Worm (Caenorhabditis elegans): Measurements from ENCODE around the gene let-756.

Gene let-756

DNA sequence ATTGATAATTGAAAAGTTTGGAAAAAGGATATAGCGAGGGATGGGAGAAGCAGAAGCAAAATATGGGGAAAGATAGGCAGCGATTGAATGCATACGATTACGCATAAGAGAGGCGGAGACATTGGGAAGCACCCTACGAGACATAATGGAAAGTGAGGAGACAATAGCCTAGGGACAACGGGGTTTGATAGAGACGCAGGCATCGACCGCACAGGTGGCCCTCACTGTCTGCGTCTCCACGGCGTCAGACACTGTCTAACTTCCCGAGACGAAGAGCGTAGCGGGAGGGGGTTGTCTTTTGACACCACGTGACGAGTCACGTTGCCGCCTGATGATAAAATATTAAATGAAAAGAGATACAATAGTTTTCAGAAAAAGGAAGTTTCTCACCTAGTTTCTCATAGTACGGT lies 14.1 kb downstream of the let-756 start (continued):
- peak; percentile 27 for TF ChIP-seq jun-1 (tag; optimal IDR thresholded peaks at IDR 0.05)
- no peak for TF ChIP-seq madf-5 (GFP tag; IDR thresholded peaks at IDR 0.05)
- TF ChIP-seq ztf-11 (tag; optimal IDR thresholded peaks at IDR 0.05), result no peak

ce11 chrIII:6421473-6421872 lies 14.5 kb downstream of the let-756 start:
- TF ChIP-seq lin-38 (GFP tag; IDR thresholded peaks at IDR 0.05), result no peak
- TF ChIP-seq jun-1 (tag; optimal IDR thresholded peaks at IDR 0.05), result no peak
- TF ChIP-seq nhr-42 (GFP tag; IDR thresholded peaks at IDR 0.05), result no peak
- TF ChIP-seq aha-1 (tag), result peak; percentile 63
- no peak for TF ChIP-seq Y75B8A.6 (GFP tag; IDR thresholded peaks at IDR 0.05)
- TF ChIP-seq Y105C5A.15 (GFP tag; IDR thresholded peaks at IDR 0.05), result no peak
- no peak for TF ChIP-seq mdt-29 (GFP tag; IDR thresholded peaks at IDR 0.05)
- no peak for TF ChIP-seq aly-2 (tag; optimal IDR thresholded peaks at IDR 0.05)
- no peak for TF ChIP-seq F37D6.2 (tag; optimal IDR thresholded peaks at IDR 0.05)
- TF ChIP-seq ceh-32 (tag; optimal IDR thresholded peaks at IDR 0.05; ENCODE audit: poor library complexity), result no peak
- TF ChIP-seq spr-1 (tag; optimal IDR thresholded peaks at IDR 0.05), result no peak
- TF ChIP-seq dve-1 (tag; optimal IDR thresholded peaks at IDR 0.05; ENCODE audit: insufficient read depth), result no peak
- TF ChIP-seq nhr-10 (tag; optimal IDR thresholded peaks at IDR 0.05), result peak; percentile 45
- TF ChIP-seq mep-1 (tag; optimal IDR thresholded peaks at IDR 0.05), result no peak
- no peak for TF ChIP-seq ama-1 (optimal IDR thresholded peaks at IDR 0.05)
- no peak for TF ChIP-seq hlh-30 (tag; optimal IDR thresholded peaks at IDR 0.05; ENCODE audit: insufficient read depth)

DNA sequence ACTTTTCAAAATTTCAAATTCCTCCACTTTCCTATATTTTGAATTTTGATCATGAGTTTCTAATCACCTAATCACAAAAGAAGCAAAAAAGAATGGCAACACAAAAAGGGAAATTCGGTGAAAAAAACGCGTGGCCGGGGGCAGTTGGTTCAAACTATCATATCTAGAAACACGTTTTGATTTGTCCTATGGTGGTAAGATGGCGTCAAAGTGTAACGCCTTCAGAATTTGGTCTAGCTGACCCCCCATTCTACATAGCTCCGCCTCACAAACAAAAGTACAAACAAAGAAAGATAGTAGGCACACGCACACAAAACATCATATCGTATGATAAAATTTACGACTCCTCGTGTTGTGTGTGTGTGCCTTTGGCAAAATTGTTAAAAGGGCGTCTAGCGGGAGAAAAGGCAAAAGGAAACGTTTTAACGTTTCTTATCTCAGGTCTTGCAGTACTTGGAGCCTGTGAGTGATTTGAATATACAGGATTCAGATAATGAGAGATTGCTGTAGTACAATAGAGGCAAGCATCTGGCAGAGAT lies 15.1 kb downstream of the let-756 start:
- TF ChIP-seq unc-130 (GFP tag; optimal IDR thresholded peaks at IDR 0.05), result no peak
- TF ChIP-seq Y75B8A.6 (GFP tag; IDR thresholded peaks at IDR 0.05), result peak; percentile 32; the same call in 1 of the 2 replicates
- TF ChIP-seq dmd-6 (GFP tag; IDR thresholded peaks at IDR 0.05), result peak; percentile 83
- TF ChIP-seq zag-1 (tag; optimal IDR thresholded peaks at IDR 0.05), result no peak
- peak in 1 of 2 experiments; percentile 83 for TF ChIP-seq unc-62 (GFP tag; optimal IDR thresholded peaks at IDR 0.05 in 1 of 2)
- TF ChIP-seq unc-62 (tag; optimal IDR thresholded peaks at IDR 0.05), result no peak
- no peak for TF ChIP-seq fos-1 (tag; optimal IDR thresholded peaks at IDR 0.05)
- TF ChIP-seq mep-1 (tag; optimal IDR thresholded peaks at IDR 0.05), result peak; percentile 37
- peak in 1 of 2 experiments; percentile 51 for TF ChIP-seq hif-1 (tag; optimal IDR thresholded peaks at IDR 0.05)
- peak; percentile 82 for TF ChIP-seq hlh-30 (tag; optimal IDR thresholded peaks at IDR 0.05; ENCODE audit: insufficient read depth)
- TF ChIP-seq nhr-102 (tag; optimal IDR thresholded peaks at IDR 0.05), result peak; percentile 18
- TF ChIP-seq sdz-12 (GFP tag; optimal IDR thresholded peaks at IDR 0.05), result no peak
- TF ChIP-seq cey-2 (tag; optimal IDR thresholded peaks at IDR 0.05; ENCODE audit: borderline replicate concordance, insufficient read depth), result peak; percentile 60
- no peak for TF ChIP-seq aly-2 (tag; optimal IDR thresholded peaks at IDR 0.05)
- TF ChIP-seq unc-39 (tag; optimal IDR thresholded peaks at IDR 0.05), result no peak
- no peak for TF ChIP-seq lir-3 (tag; optimal IDR thresholded peaks at IDR 0.05)
- TF ChIP-seq nhr-28 (tag; optimal IDR thresholded peaks at IDR 0.05), result peak; percentile 95
- peak; percentile 86; the same call in 1 of the 2 replicates for TF ChIP-seq php-3 (GFP tag; IDR thresholded peaks at IDR 0.05)
- no peak for TF ChIP-seq lin-39 (tag; optimal IDR thresholded peaks at IDR 0.05)
- TF ChIP-seq dve-1 (tag; optimal IDR thresholded peaks at IDR 0.05; ENCODE audit: insufficient read depth), result peak; percentile 84
- TF ChIP-seq ceh-20 (GFP tag; IDR thresholded peaks at IDR 0.05), result peak; percentile 31; the same call in 1 of the 2 replicates
- TF ChIP-seq hmg-1.1 (GFP tag; IDR thresholded peaks at IDR 0.05), result peak; percentile 60; the same call in 1 of the 2 replicates
- TF ChIP-seq lin-1 (GFP tag; IDR thresholded peaks at IDR 0.05), result 0 out of 2 replicates have a peak, but pooled peaks have one; percentile 15
- peak; percentile 31 to 76 for TF ChIP-seq mdl-1 (tag; optimal IDR thresholded peaks at IDR 0.05)
- peak; percentile 42 for TF ChIP-seq T26A8.4 (GFP tag; IDR thresholded peaks at IDR 0.05)
- peak; percentile 98 for TF ChIP-seq pqm-1 (tag; optimal IDR thresholded peaks at IDR 0.05)
- peak; percentile 86 for TF ChIP-seq mxl-3 (GFP tag; optimal IDR thresholded peaks at IDR 0.05)
- TF ChIP-seq hlh-11 (tag; optimal IDR thresholded peaks at IDR 0.05), result peak; percentile 82
- peak; percentile 4 for TF ChIP-seq mes-2 (tag; optimal IDR thresholded peaks at IDR 0.05; ENCODE audit: poor library complexity, severe bottlenecking)
- no peak for TF ChIP-seq tra-1 (GFP tag; IDR thresholded peaks at IDR 0.05)
- no peak for TF ChIP-seq daf-16 (GFP tag; optimal IDR thresholded peaks at IDR 0.05)
- peak; percentile 73 for TF ChIP-seq daf-16 (tag; optimal IDR thresholded peaks at IDR 0.05)
- peak; percentile 61 for TF ChIP-seq aha-1 (tag)
